Fruit fly (Drosophila melanogaster) whole organism, embryonic: ENCODE data around the gene CG14817.

Experiments
- Abd-B ChIP-seq: fragments of 200-800 bp; sonication (Bioruptor generic); optimal IDR thresholded peaks from 2 replicates; lab custom pipeline; 2018; ENCODE audit warnings: missing biosample characterization, mild to moderate bottlenecking, missing genetic modification characterization, moderate library complexity
- BEAF-32 ChIP-seq: fragments of 200-800 bp; sonication (Bioruptor generic); optimal IDR thresholded peaks from 3 replicates; lab custom pipeline; 2017; ENCODE audit warnings: missing biosample characterization, missing genetic modification characterization, mild to moderate bottlenecking, moderate library complexity, missing genetic modification reagents
- Bdp1 ChIP-seq: fragments of 200-800 bp; sonication (Bioruptor generic); optimal IDR thresholded peaks from 3 replicates; lab custom pipeline; 2016; ENCODE audit warnings: missing biosample characterization, missing genetic modification characterization
- Bgb ChIP-seq: fragments of 200-800 bp; sonication (Bioruptor generic); IDR thresholded peaks from 2 replicates; pipeline ENCODE4 v1.3.6; 2022; ENCODE audit warnings: missing biosample characterization, missing genetic modification characterization; ENCODE audit not compliant: partially characterized antibody
- CG11398 ChIP-seq: fragments of 200-800 bp; sonication (Bioruptor generic); optimal IDR thresholded peaks from 2 replicates; lab custom pipeline; 2016; ENCODE audit warnings: missing biosample characterization, missing genetic modification characterization
- CG1233 ChIP-seq: fragments of 200-800 bp; sonication (Bioruptor generic); optimal IDR thresholded peaks from 4 replicates; lab custom pipeline; 2018; ENCODE audit warnings: missing biosample characterization, mild to moderate bottlenecking, missing genetic modification characterization
- CG13296 ChIP-seq: fragments of 200-800 bp; sonication (Bioruptor generic); optimal IDR thresholded peaks from 3 replicates; lab custom pipeline; 2018; ENCODE audit warnings: missing biosample characterization, mild to moderate bottlenecking, missing genetic modification characterization
- CG13894 ChIP-seq: fragments of 200-800 bp; sonication (Bioruptor generic); optimal IDR thresholded peaks from 3 replicates; lab custom pipeline; 2018; ENCODE audit warnings: missing biosample characterization, mild to moderate bottlenecking, missing genetic modification characterization, moderate library complexity
- CG17829 ChIP-seq: fragments of 200-800 bp; optimal IDR thresholded peaks from 2 replicates; lab custom pipeline; 2019; ENCODE audit warnings: missing biosample characterization, mild to moderate bottlenecking, missing genetic modification characterization, moderate library complexity
- CG18764 ChIP-seq: fragments of 200-800 bp; sonication (Bioruptor generic); optimal IDR thresholded peaks from 3 replicates; lab custom pipeline; 2016; ENCODE audit warnings: missing biosample characterization, missing genetic modification characterization
- CG2120 ChIP-seq: fragments of 200-800 bp; sonication (Bioruptor generic); optimal IDR thresholded peaks from 3 replicates; lab custom pipeline; 2016; ENCODE audit warnings: missing biosample characterization, missing genetic modification characterization
- CG2678 ChIP-seq: fragments of 200-800 bp; sonication (Bioruptor generic); optimal IDR thresholded peaks from 3 replicates; lab custom pipeline; 2019; ENCODE audit warnings: missing biosample characterization, mild to moderate bottlenecking, missing genetic modification characterization, moderate library complexity
- CG2875 ChIP-seq: fragments of 200-800 bp; sonication (Bioruptor generic); optimal IDR thresholded peaks from 2 replicates; lab custom pipeline; 2017; ENCODE audit warnings: missing biosample characterization, mild to moderate bottlenecking, missing genetic modification characterization, missing genetic modification reagents
- CG32532 ChIP-seq: fragments of 200-800 bp; sonication (Bioruptor generic); IDR thresholded peaks from 2 replicates; pipeline ENCODE4 v1.3.6; 2022; ENCODE audit warnings: missing biosample characterization, missing genetic modification characterization
- CG32767 ChIP-seq: fragments of 200-800 bp; sonication (Bioruptor generic); IDR thresholded peaks from 2 replicates; pipeline ENCODE4 v1.3.6; 2022; ENCODE audit warnings: missing biosample characterization, missing genetic modification characterization
- CG3995 ChIP-seq: fragments of 200-800 bp; sonication (Bioruptor generic); optimal IDR thresholded peaks from 3 replicates; lab custom pipeline; 2016; ENCODE audit warnings: missing biosample characterization, missing genetic modification characterization
- CG4282 ChIP-seq: fragments of 200-800 bp; sonication (Bioruptor generic); optimal IDR thresholded peaks from 2 replicates; lab custom pipeline; 2016; ENCODE audit warnings: missing biosample characterization, missing genetic modification characterization
- CG4730 ChIP-seq: fragments of 200-800 bp; sonication (Bioruptor generic); IDR thresholded peaks from 2 replicates; pipeline ENCODE4 v1.3.6; 2022; ENCODE audit warnings: missing biosample characterization, missing genetic modification characterization
- CG7786 ChIP-seq: fragments of 200-800 bp; sonication (Bioruptor generic); optimal IDR thresholded peaks from 2 replicates; lab custom pipeline; 2016; ENCODE audit warnings: missing biosample characterization, missing genetic modification characterization
- CG7839 ChIP-seq: fragments of 200-800 bp; sonication (Bioruptor generic); optimal IDR thresholded peaks from 3 replicates; lab custom pipeline; 2018; ENCODE audit warnings: missing biosample characterization, mild to moderate bottlenecking, missing genetic modification characterization, moderate library complexity
- CG8924 ChIP-seq: fragments of 200-800 bp; optimal IDR thresholded peaks from 3 replicates; lab custom pipeline; 2019; ENCODE audit warnings: missing biosample characterization, mild to moderate bottlenecking, missing genetic modification characterization, moderate library complexity
- CG9817 ChIP-seq: fragments of 200-800 bp; sonication (Bioruptor generic); optimal IDR thresholded peaks from 2 replicates; lab custom pipeline; 2018; ENCODE audit warnings: missing biosample characterization, mild to moderate bottlenecking, missing genetic modification characterization, moderate library complexity
- D ChIP-seq, 2 experiments: fragments of 200-800 bp in 1 of 2; fragments of >200 bp in 1 of 2; sonication (Bioruptor generic) in 1 of 2; optimal IDR thresholded peaks; 2 replicates in 1 of 2; 3 replicates in 1 of 2; lab custom pipeline; 2017; ENCODE audit warnings: mild to moderate bottlenecking in 1 of 2, missing biosample characterization in 1 of 2, missing genetic modification characterization in 1 of 2, missing genetic modification reagents in 1 of 2
- Fer2 ChIP-seq: fragments of 200-800 bp; sonication (Bioruptor generic); optimal IDR thresholded peaks from 2 replicates; lab custom pipeline; 2018; ENCODE audit warnings: missing biosample characterization, mild to moderate bottlenecking, missing genetic modification characterization, moderate library complexity
- H2.0 ChIP-seq: fragments of 200-800 bp; sonication (Bioruptor generic); IDR thresholded peaks from 2 replicates; pipeline ENCODE4 v1.3.6; 2022; ENCODE audit warnings: missing biosample characterization, missing genetic modification characterization
- Lpt ChIP-seq: fragments of >200 bp; optimal IDR thresholded peaks from 2 replicates; lab custom pipeline; 2018; ENCODE audit warnings: missing biosample characterization, missing genetic modification characterization
- NFAT ChIP-seq: fragments of 200-800 bp; sonication (Bioruptor generic); IDR thresholded peaks from 2 replicates; pipeline ENCODE4 v1.3.6; 2022; ENCODE audit warnings: missing biosample characterization, missing genetic modification characterization
- Nf-YC ChIP-seq: fragments of 200-800 bp; optimal IDR thresholded peaks from 3 replicates; lab custom pipeline; 2019; ENCODE audit warnings: missing biosample characterization, mild to moderate bottlenecking, missing genetic modification characterization, moderate library complexity
- Scr ChIP-seq: fragments of 200-800 bp; sonication (Bioruptor generic); IDR thresholded peaks from 2 replicates; pipeline ENCODE4 v1.3.6; 2022; ENCODE audit warnings: missing biosample characterization, missing genetic modification characterization; ENCODE audit not compliant: partially characterized antibody
- TFAM ChIP-seq: fragments of 200-800 bp; sonication (Bioruptor generic); optimal IDR thresholded peaks from 2 replicates; lab custom pipeline; 2017; ENCODE audit warnings: missing biosample characterization, missing genetic modification characterization, inconsistent platforms
- Taf1 ChIP-seq: fragments of 200-800 bp; sonication (Bioruptor generic); IDR thresholded peaks from 2 replicates; pipeline ENCODE4 v1.3.6; 2022; ENCODE audit warnings: missing biosample characterization, missing genetic modification characterization
- amos ChIP-seq: fragments of 200-800 bp; sonication (Bioruptor generic); IDR thresholded peaks from 2 replicates; pipeline ENCODE4 v1.3.6; 2022; ENCODE audit warnings: missing biosample characterization, missing genetic modification characterization; ENCODE audit not compliant: partially characterized antibody
- bbx ChIP-seq: fragments of 200-800 bp; sonication (Bioruptor generic); IDR thresholded peaks from 2 replicates; pipeline ENCODE4 v1.3.6; 2022; ENCODE audit warnings: missing biosample characterization, missing genetic modification characterization; ENCODE audit not compliant: partially characterized antibody
- bigmax ChIP-seq: fragments of 200-800 bp; sonication (Bioruptor generic); optimal IDR thresholded peaks from 2 replicates; lab custom pipeline; 2018; ENCODE audit warnings: missing biosample characterization, mild to moderate bottlenecking, missing genetic modification characterization
- cad ChIP-seq: fragments of >200 bp; optimal IDR thresholded peaks from 2 replicates; lab custom pipeline; 2017; ENCODE audit warnings: missing biosample characterization, missing genetic modification characterization
- chn ChIP-seq: fragments of 200-800 bp; sonication (Bioruptor generic); optimal IDR thresholded peaks from 2 replicates; lab custom pipeline; 2016; ENCODE audit warnings: missing biosample characterization, missing genetic modification characterization
- dati ChIP-seq: fragments of 200-800 bp; sonication (Bioruptor generic); IDR thresholded peaks from 2 replicates; pipeline ENCODE4 v1.3.6; 2022; ENCODE audit warnings: missing biosample characterization, missing genetic modification characterization
- gfzf ChIP-seq: fragments of 200-800 bp; sonication (Bioruptor generic); optimal IDR thresholded peaks from 2 replicates; lab custom pipeline; 2016; ENCODE audit warnings: missing biosample characterization, mild to moderate bottlenecking, missing genetic modification characterization, moderate library complexity
- gsb ChIP-seq: fragments of 200-800 bp; sonication (Bioruptor generic); IDR thresholded peaks from 2 replicates; pipeline ENCODE4 v1.3.6; 2022; ENCODE audit warnings: missing biosample characterization, missing genetic modification characterization
- jing ChIP-seq: fragments of 200-800 bp; sonication (Bioruptor generic); optimal IDR thresholded peaks from 2 replicates; lab custom pipeline; 2018; ENCODE audit warnings: missing biosample characterization, mild to moderate bottlenecking, missing genetic modification characterization
- kah ChIP-seq: fragments of 200-800 bp; sonication (Bioruptor generic); optimal IDR thresholded peaks from 2 replicates; lab custom pipeline; 2018; ENCODE audit warnings: missing biosample characterization, mild to moderate bottlenecking, missing genetic modification characterization
- lilli ChIP-seq: fragments of 200-800 bp; sonication (Bioruptor generic); optimal IDR thresholded peaks from 3 replicates; lab custom pipeline; 2016; ENCODE audit warnings: missing biosample characterization, missing genetic modification characterization
- maf-S ChIP-seq: fragments of 200-800 bp; sonication (Bioruptor generic); optimal IDR thresholded peaks from 2 replicates; lab custom pipeline; 2016; ENCODE audit warnings: missing biosample characterization, missing genetic modification characterization
- mirr ChIP-seq: fragments of 200-800 bp; sonication (Bioruptor generic); optimal IDR thresholded peaks from 3 replicates; lab custom pipeline; 2018; ENCODE audit warnings: missing biosample characterization, mild to moderate bottlenecking, missing genetic modification characterization
- odd ChIP-seq: fragments of 200-800 bp; sonication (Bioruptor generic); optimal IDR thresholded peaks from 2 replicates; lab custom pipeline; 2017; ENCODE audit warnings: missing biosample characterization, mild to moderate bottlenecking, missing genetic modification characterization
- p53 ChIP-seq: fragments of 200-800 bp; sonication (Bioruptor generic); optimal IDR thresholded peaks from 2 replicates; lab custom pipeline; 2016; ENCODE audit warnings: missing biosample characterization, missing genetic modification characterization
- prd ChIP-seq, 3 experiments: fragments of >200 bp in 2 of 3; fragments of 200-800 bp in 1 of 3; sonication (Bioruptor generic) in 1 of 3; optimal IDR thresholded peaks in 2 of 3; IDR thresholded peaks in 1 of 3; 2 replicates in 2 of 3; 3 replicates in 1 of 3; pipeline versions ENCODE4 v1.3.6 to Lab custom; 2017 to 2022; ENCODE audit warnings: missing biosample characterization in 1 of 3, missing genetic modification characterization in 1 of 3
- slbo ChIP-seq: fragments of 200-800 bp; sonication (Bioruptor generic); IDR thresholded peaks from 2 replicates; pipeline ENCODE4 v1.3.6; 2022; ENCODE audit warnings: missing biosample characterization, missing genetic modification characterization
- slp2 ChIP-seq: fragments of 200-800 bp; sonication (Bioruptor generic); optimal IDR thresholded peaks from 2 replicates; lab custom pipeline; 2016; ENCODE audit warnings: missing biosample characterization, missing genetic modification characterization
- zf30C ChIP-seq: fragments of 200-800 bp; sonication (Bioruptor generic); optimal IDR thresholded peaks from 3 replicates; lab custom pipeline; 2018; ENCODE audit warnings: missing biosample characterization, mild to moderate bottlenecking, missing genetic modification characterization

CG14817 gene

dm6 chrX:1858867-1859266, 18.2 kb downstream of the CG14817 start, which contains the start of gene Lamtor5 (continued):
- TF ChIP-seq Taf1 (GFP tag; lab: Robert Waterston, UW) (0 out of 2 replicates have a peak, but pooled peaks have one; percentile 29), CG18764 (no peak), mirr (GFP tag; lab: Kevin White, UChicago) (no peak), CG13296 (peak; percentile 41), CG11398 (GFP tag; lab: Kevin White, UChicago) (no peak), slbo (GFP tag; lab: Robert Waterston, UW) (peak; percentile 73), TFAM (GFP tag; lab: Kevin White, UChicago) (no peak), CG32767 (no peak), CG17829 (tag; lab: Kevin White, UChicago) (peak; percentile 56), NFAT (GFP tag; lab: Robert Waterston, UW) (no peak; the same call in 1 of the 2 replicates), dati (no peak), CG7786 (GFP tag; lab: Kevin White, UChicago) (no peak), gsb (no peak), maf-S (GFP tag; lab: Kevin White, UChicago) (no peak), kah (GFP tag; lab: Kevin White, UChicago) (no peak), CG8924 (tag; lab: Kevin White, UChicago) (peak; percentile 23), CG4730 (no peak), bbx (GFP tag; lab: Robert Waterston, UW) (0 out of 2 replicates have a peak, but pooled peaks have one; percentile 28), CG3995 (GFP tag; lab: Kevin White, UChicago) (no peak), odd (GFP tag; lab: Kevin White, UChicago) (no peak), lilli (peak; percentile 60), cad (GFP tag; lab: Kevin White, UChicago) (no peak), CG2678 (tag; lab: Kevin White, UChicago) (peak; percentile 54), CG7839 (peak; percentile 56), Nf-YC (tag; lab: Kevin White, UChicago) (peak; percentile 29), Scr (GFP tag; lab: Robert Waterston, UW) (0 out of 2 replicates have a peak, but pooled peaks have one; percentile 21), Fer2 (tag; lab: Kevin White, UChicago) (no peak), CG2875 (GFP tag; lab: Kevin White, UChicago) (no peak), H2.0 (GFP tag; lab: Robert Waterston, UW) (no peak), chn (GFP tag; lab: Kevin White, UChicago) (no peak), BEAF-32 (GFP tag; lab: Kevin White, UChicago) (peak; percentile 15), p53 (no peak), CG4282 (peak; percentile 68), D (optimal IDR thresholded peaks at IDR 0.05; lab: Kevin White, UChicago) (no peak), D (GFP tag; optimal IDR thresholded peaks at IDR 0.05; lab: Kevin White, UChicago) (no peak), CG13894 (tag; lab: Kevin White, UChicago) (peak; percentile 43), zf30C (GFP tag; lab: Kevin White, UChicago) (no peak), CG2120 (peak; percentile 71), Bgb (GFP tag; lab: Robert Waterston, UW) (peak; percentile 20; the same call in 1 of the 2 replicates), bigmax (GFP tag; lab: Kevin White, UChicago) (no peak), CG1233 (no peak), gfzf (GFP tag; lab: Kevin White, UChicago) (peak; percentile 73), amos (GFP tag; lab: Robert Waterston, UW) (peak; percentile 47; the same call in 1 of the 2 replicates), CG32532 (GFP tag; lab: Robert Waterston, UW) (peak; percentile 72), Abd-B (GFP tag; lab: Kevin White, UChicago) (no peak), CG9817 (peak; percentile 14), jing (no peak), prd (optimal IDR thresholded peaks at IDR 0.05; lab: Kevin White, UChicago) (no peak), prd (GFP tag; IDR thresholded peaks at IDR 0.05; lab: Robert Waterston, UW) (0 out of 3 replicates have a peak, but pooled peaks have one; percentile 40), slp2 (peak; percentile 29), Bdp1 (no peak), Lpt (no peak)
